Worm (Caenorhabditis elegans) whole organism, early embryonic: ENCODE results near the gene sgk-1.
"Not testable (repeated sequence)": the region's sequence is repeated elsewhere in the genome, so short reads cannot be mapped to it uniquely, and the experiment has no call there.

Source experiments
- B0310.2 ChIP-seq: sonication (generic microtip); optimal IDR thresholded peaks from 2 replicates; lab custom pipeline; 2016; ENCODE audit warnings: mild to moderate bottlenecking, missing genetic modification characterization, missing compliant biosample characterization
- aly-1 ChIP-seq: sonication (generic microtip); optimal IDR thresholded peaks from 2 replicates; lab custom pipeline; 2016; ENCODE audit warnings: missing genetic modification characterization, missing compliant biosample characterization
- ama-1 ChIP-seq: fragments of 150-350 bp; optimal IDR thresholded peaks from 2 replicates; lab custom pipeline; 2014
- ceh-13 ChIP-seq: fragments of 200-800 bp; sonication (Bioruptor generic); optimal IDR thresholded peaks from 2 replicates; lab custom pipeline; 2018; ENCODE audit warnings: mild to moderate bottlenecking, missing genetic modification characterization, missing compliant biosample characterization
- ets-7 ChIP-seq: sonication (generic microtip); optimal IDR thresholded peaks from 2 replicates; lab custom pipeline; 2016; ENCODE audit warnings: missing genotype, missing genetic modification characterization, missing compliant biosample characterization
- flt-1 ChIP-seq: fragments of 200-800 bp; sonication (Bioruptor generic); IDR thresholded peaks from 2 replicates; pipeline ENCODE4 v1.3.6; 2022; ENCODE audit warnings: missing genetic modification characterization, missing compliant biosample characterization
- hmbx-1 ChIP-seq: sonication (generic microtip); optimal IDR thresholded peaks from 2 replicates; lab custom pipeline; 2016; ENCODE audit warnings: mild to moderate bottlenecking, missing genetic modification characterization, missing compliant biosample characterization
- hnd-1 ChIP-seq: sonication (generic microtip); optimal IDR thresholded peaks from 2 replicates; lab custom pipeline; 2016; ENCODE audit warnings: missing genetic modification characterization, missing compliant biosample characterization
- pes-1 ChIP-seq: fragments of 200-800 bp; sonication (Bioruptor generic); IDR thresholded peaks from 2 replicates; pipeline ENCODE4 v1.3.6; 2022; ENCODE audit warnings: missing genetic modification reagents, missing genetic modification characterization, missing compliant biosample characterization
- scrt-1 ChIP-seq: fragments of 200-800 bp; sonication (Bioruptor generic); IDR thresholded peaks from 2 replicates; pipeline ENCODE4 v1.3.6; 2022; ENCODE audit warnings: missing genetic modification characterization, missing compliant biosample characterization
- sea-1 ChIP-seq: fragments of 200-800 bp; sonication (Bioruptor generic); conservative IDR thresholded peaks from 2 replicates; pipeline ENCODE4 v1.3.6; 2022; ENCODE audit warnings: missing genetic modification characterization, missing compliant biosample characterization
- tbx-11 ChIP-seq: fragments of 200-800 bp; sonication (Bioruptor generic); IDR thresholded peaks from 2 replicates; pipeline ENCODE4 v1.3.6; 2022; ENCODE audit warnings: missing genetic modification characterization, missing compliant biosample characterization
- tbx-37 ChIP-seq: fragments of 200-800 bp; sonication (Bioruptor generic); conservative IDR thresholded peaks from 2 replicates; pipeline ENCODE4 v1.3.6; 2022; ENCODE audit warnings: missing genetic modification reagents, missing genetic modification characterization, missing compliant biosample characterization
- tra-4 ChIP-seq: sonication (generic microtip); optimal IDR thresholded peaks from 2 replicates; lab custom pipeline; 2017; ENCODE audit warnings: missing genetic modification characterization, missing compliant biosample characterization

- not testable (repeated sequence) for TF ChIP-seq ama-1 (lab: Kevin White, UChicago); tra-4; ets-7; tbx-11 (GFP tag; lab: Robert Waterston, UW); flt-1 (GFP tag; lab: Robert Waterston, UW); sea-1 (GFP tag; lab: Robert Waterston, UW); B0310.2; hnd-1 (tag; lab: Kevin White, UChicago); ceh-13 (GFP tag; lab: Kevin White, UChicago); tbx-37 (GFP tag; lab: Robert Waterston, UW); scrt-1 (GFP tag; lab: Robert Waterston, UW); aly-1 (tag; lab: Kevin White, UChicago); hmbx-1 (tag; lab: Kevin White, UChicago); pes-1
Observed at ce11 chrX:16219710-16220109, 42.2 kb downstream of the sgk-1 start, which contains the start of gene F23A7.3.
